Worm (Caenorhabditis elegans) whole organism, L2 larva: ENCODE results near the gene F32D8.13.

Experiments used
- F13H6.1 ChIP-seq: sonication (generic microtip); optimal IDR thresholded peaks from 2 replicates; lab custom pipeline; 2016; ENCODE audit warnings: missing genetic modification characterization, missing compliant biosample characterization
- R02D3.7 ChIP-seq: fragments of 150-350 bp; optimal IDR thresholded peaks from 2 replicates; lab custom pipeline; 2014; ENCODE audit warnings: missing biosample characterization, missing genetic modification characterization
- aly-2 ChIP-seq: fragments of 150-350 bp; optimal IDR thresholded peaks from 2 replicates; lab custom pipeline; 2014; ENCODE audit warnings: missing biosample characterization, missing genetic modification characterization

- TF ChIP-seq F13H6.1 (tag; lab: Kevin White, UChicago), result no peak
- TF ChIP-seq R02D3.7 (tag; lab: Kevin White, UChicago), result no peak
- TF ChIP-seq aly-2 (tag; lab: Kevin White, UChicago), result no peak
Observed at ce11 chrV:10937294-10937693, 41.0 kb upstream of the F32D8.13 start.
